Worm (Caenorhabditis elegans) whole organism, L4/young adult: ENCODE measurements around the gene marc-1.

Experiments
- W03F9.2 ChIP-seq: fragments of 150-350 bp; optimal IDR thresholded peaks from 2 replicates; lab custom pipeline; 2014; ENCODE audit warnings: missing biosample characterization, missing genetic modification characterization
- dao-5 ChIP-seq: sonication (generic microtip); optimal IDR thresholded peaks from 2 replicates; lab custom pipeline; 2016; ENCODE audit warnings: missing genotype, missing genetic modification characterization, moderate library complexity, missing compliant biosample characterization
- him-1 ChIP-seq: sonication (generic microtip); optimal IDR thresholded peaks from 2 replicates; lab custom pipeline; 2016; ENCODE audit warnings: missing genotype, missing genetic modification reagents, missing genetic modification characterization, missing compliant biosample characterization

DNA sequence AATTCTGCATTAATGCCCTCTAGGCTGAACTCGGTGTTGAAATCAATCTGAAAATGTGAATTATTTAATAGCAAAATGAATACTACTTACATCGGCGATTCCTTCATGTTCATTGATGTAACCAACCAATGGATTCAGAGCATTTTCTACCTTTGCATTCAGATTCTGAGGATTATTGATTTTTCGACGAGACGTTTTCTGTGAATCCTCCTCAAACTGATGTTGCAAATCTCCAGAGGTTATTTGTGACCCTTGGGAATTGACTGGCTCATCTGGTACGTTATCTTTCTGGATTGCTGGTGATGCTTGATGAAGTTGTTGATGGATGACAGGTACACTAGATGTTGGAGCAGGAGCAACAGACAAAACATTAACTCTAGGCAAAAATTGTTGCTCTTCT is 42.5 kb downstream of the marc-1 start:
- TF ChIP-seq him-1 (no peak), W03F9.2 (tag; lab: Kevin White, UChicago) (no peak), dao-5 (tag; lab: Kevin White, UChicago) (no peak)
